Fruit fly (Drosophila melanogaster) S2 (cell line): ENCODE data around the gene CG31659.
A peak's percentile ranks its signal among the peaks of the same experiment; 100 is the strongest.

Source experiments
- CG8478 ChIP-seq: fragments of >200 bp; optimal IDR thresholded peaks from 2 replicates; lab custom pipeline; 2018
- CTCF ChIP-seq, 2 experiments: fragments of >200 bp; optimal IDR thresholded peaks; 2 replicates each; lab custom pipeline; 2018

Gene CG31659

dm6 chr2L:1354009-1354408 lies 5.6 kb downstream of the CG31659 start, which contains the start of gene CG5561:
CG5561 (minus strand) TSS chr2L:1354109.
- TF ChIP-seq CG8478 (lab: Kevin White, UChicago) (no peak), CTCF (optimal IDR thresholded peaks at IDR 0.05; lab: Kevin White, UChicago) (no peak)

- TF ChIP-seq CTCF (optimal IDR thresholded peaks at IDR 0.05; lab: Kevin White, UChicago): no peak
- TF ChIP-seq CG8478 (lab: Kevin White, UChicago): no peak
Observed at dm6 chr2L:1352768-1353167, 6.8 kb downstream of the CG31659 start, which contains the start of gene CG5556. CG5556 (minus strand) TSS chr2L:1352868.

DNA sequence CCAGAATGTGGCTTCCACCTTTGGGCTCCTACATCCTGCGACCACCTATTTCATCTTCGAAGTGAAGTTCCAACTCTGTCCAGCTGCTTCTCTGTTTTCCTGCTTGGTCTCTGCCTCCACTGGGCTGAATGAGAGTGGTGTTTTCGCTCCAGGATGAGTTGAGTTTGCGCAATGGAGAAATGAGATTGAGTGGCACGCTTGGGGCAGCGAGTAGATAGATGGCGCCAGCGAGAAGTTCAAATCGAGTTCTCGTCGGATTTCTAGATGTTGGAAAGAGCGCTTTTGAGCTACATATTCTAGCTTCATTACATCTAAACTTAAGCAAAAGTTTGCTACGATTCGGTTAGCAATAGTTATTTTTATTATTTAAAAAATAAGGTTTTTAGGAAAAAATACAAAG lies 13.6 kb downstream of the CG31659 start:
- TF ChIP-seq CG8478 (lab: Kevin White, UChicago) (no peak), CTCF (optimal IDR thresholded peaks at IDR 0.05; lab: Kevin White, UChicago) (peak; percentile 16 to 53)

- TF ChIP-seq CTCF (optimal IDR thresholded peaks at IDR 0.05; lab: Kevin White, UChicago): no peak
- no peak for TF ChIP-seq CG8478 (lab: Kevin White, UChicago)
Observed at dm6 chr2L:1344071-1344470, 15.5 kb downstream of the CG31659 start, which contains the start of the genes CG33922 and Cdlc2. CG33922 (minus strand) TSS chr2L:1344171. Cdlc2 (plus strand) TSS chr2L:1344400.

DNA sequence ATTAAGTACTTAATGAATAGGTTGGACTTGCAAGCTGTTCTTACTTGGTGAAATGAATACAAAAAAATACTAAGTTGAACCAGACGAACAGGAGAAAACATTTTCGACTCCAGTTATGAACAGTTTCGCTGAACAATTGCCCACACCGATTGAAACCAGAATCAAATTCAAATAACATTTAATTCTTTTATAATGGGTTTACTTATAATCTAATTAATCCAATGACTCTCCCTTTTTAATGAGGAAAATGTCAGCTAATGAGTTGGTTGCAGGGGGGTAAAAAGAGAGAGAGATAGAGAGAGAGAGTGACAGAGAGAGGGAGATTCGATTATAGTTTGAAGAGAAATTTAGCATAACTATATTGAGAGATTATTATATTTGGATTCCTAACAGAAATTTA lies 17.6 kb downstream of the CG31659 start, which contains the start of gene CG33923:
Gene CG33923, minus strand, starts transcription at position 101 of the 400 bp plus-strand sequence.
- TF ChIP-seq CTCF (optimal IDR thresholded peaks at IDR 0.05; lab: Kevin White, UChicago): no peak
- TF ChIP-seq CG8478 (lab: Kevin White, UChicago): no peak

DNA sequence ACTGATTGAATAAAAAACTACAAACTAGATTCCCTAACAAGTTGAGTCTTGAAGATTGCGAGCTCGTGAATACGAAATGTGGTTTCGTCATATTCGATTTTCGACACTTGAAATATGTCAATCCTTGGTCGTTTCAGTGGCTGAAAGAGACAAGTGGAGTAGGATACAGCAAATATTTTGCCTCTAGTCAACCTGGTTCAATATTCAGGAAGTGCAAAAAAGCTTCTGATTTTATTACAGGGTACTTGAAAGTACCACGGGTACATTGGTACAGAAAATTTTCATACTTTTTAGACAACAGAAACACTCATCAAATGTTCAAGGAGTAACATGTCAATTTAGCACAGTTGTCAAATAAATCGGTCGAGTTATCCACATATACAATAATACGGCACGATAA lies 25.8 kb downstream of the CG31659 start, which contains the start of gene CG5440:
Gene CG5440, plus strand, starts transcription at position 301 of the 400 bp plus-strand sequence.
- TF ChIP-seq CTCF (optimal IDR thresholded peaks at IDR 0.05; lab: Kevin White, UChicago) (no peak), CG8478 (lab: Kevin White, UChicago) (no peak)

- TF ChIP-seq CG8478 (lab: Kevin White, UChicago) (no peak), CTCF (optimal IDR thresholded peaks at IDR 0.05; lab: Kevin White, UChicago) (no peak)
Observed at dm6 chr2L:1328861-1329260, 30.7 kb downstream of the CG31659 start, which contains the start of gene a5. a5 (plus strand) TSS chr2L:1329161.

- TF ChIP-seq CTCF (optimal IDR thresholded peaks at IDR 0.05; lab: Kevin White, UChicago) (no peak), CG8478 (lab: Kevin White, UChicago) (no peak)
Observed at dm6 chr2L:1316422-1316821, 43.2 kb downstream of the CG31659 start.

- TF ChIP-seq CTCF (optimal IDR thresholded peaks at IDR 0.05; lab: Kevin White, UChicago) (no peak), CG8478 (lab: Kevin White, UChicago) (no peak)
Observed at dm6 chr2L:1315283-1315682, 44.3 kb downstream of the CG31659 start.

DNA sequence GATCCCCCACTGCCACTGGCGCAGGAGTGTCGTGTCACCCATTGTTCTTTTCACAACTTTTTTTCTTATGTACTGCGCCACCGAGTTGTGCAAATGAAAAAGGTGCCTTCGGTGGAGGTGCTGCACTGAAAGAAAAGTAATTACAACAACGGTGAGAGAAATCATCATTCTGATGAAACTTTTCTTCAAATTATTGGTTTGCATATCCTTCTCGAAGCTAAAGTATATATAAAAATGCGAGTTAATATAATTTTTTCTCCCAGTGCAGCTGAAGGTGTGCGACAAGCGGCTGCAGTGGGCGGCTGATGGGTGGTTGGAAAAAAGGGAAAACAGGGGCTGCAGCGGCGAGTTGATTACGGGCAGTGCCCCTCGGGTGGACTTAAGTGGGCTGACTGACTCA lies 47.3 kb downstream of the CG31659 start:
- TF ChIP-seq CG8478 (lab: Kevin White, UChicago): no peak
- no peak for TF ChIP-seq CTCF (optimal IDR thresholded peaks at IDR 0.05; lab: Kevin White, UChicago)
